Worm (Caenorhabditis elegans) whole organism, early embryonic: ENCODE results near the gene nhr-117.

ENCODE experiments used
- aly-1 ChIP-seq: sonication (generic microtip); optimal IDR thresholded peaks from 2 replicates; lab custom pipeline; 2016; ENCODE audit warnings: missing genetic modification characterization, missing compliant biosample characterization
- ama-1 ChIP-seq: fragments of 150-350 bp; optimal IDR thresholded peaks from 2 replicates; lab custom pipeline; 2014
- ceh-13 ChIP-seq: fragments of 200-800 bp; sonication (Bioruptor generic); optimal IDR thresholded peaks from 2 replicates; lab custom pipeline; 2018; ENCODE audit warnings: mild to moderate bottlenecking, missing genetic modification characterization, missing compliant biosample characterization
- ceh-36 ChIP-seq: sonication (generic microtip); optimal IDR thresholded peaks from 2 replicates; lab custom pipeline; 2016; ENCODE audit warnings: missing genetic modification characterization, inconsistent platforms, missing compliant biosample characterization
- ets-7 ChIP-seq: sonication (generic microtip); optimal IDR thresholded peaks from 2 replicates; lab custom pipeline; 2016; ENCODE audit warnings: missing genotype, missing genetic modification characterization, missing compliant biosample characterization
- flt-1 ChIP-seq: fragments of 200-800 bp; sonication (Bioruptor generic); IDR thresholded peaks from 2 replicates; pipeline ENCODE4 v1.3.6; 2022; ENCODE audit warnings: missing genetic modification characterization, missing compliant biosample characterization
- pes-1 ChIP-seq: fragments of 200-800 bp; sonication (Bioruptor generic); IDR thresholded peaks from 2 replicates; pipeline ENCODE4 v1.3.6; 2022; ENCODE audit warnings: missing genetic modification reagents, missing genetic modification characterization, missing compliant biosample characterization
- sea-1 ChIP-seq: fragments of 200-800 bp; sonication (Bioruptor generic); conservative IDR thresholded peaks from 2 replicates; pipeline ENCODE4 v1.3.6; 2022; ENCODE audit warnings: missing genetic modification characterization, missing compliant biosample characterization
- tbx-11 ChIP-seq: fragments of 200-800 bp; sonication (Bioruptor generic); IDR thresholded peaks from 2 replicates; pipeline ENCODE4 v1.3.6; 2022; ENCODE audit warnings: missing genetic modification characterization, missing compliant biosample characterization
- tra-4 ChIP-seq: sonication (generic microtip); optimal IDR thresholded peaks from 2 replicates; lab custom pipeline; 2017; ENCODE audit warnings: missing genetic modification characterization, missing compliant biosample characterization

- TF ChIP-seq tra-4 (tag; lab: Kevin White, UChicago), result no peak
- TF ChIP-seq aly-1 (tag; lab: Kevin White, UChicago), result no peak
- TF ChIP-seq ceh-36, result no peak
- TF ChIP-seq ceh-13 (GFP tag; lab: Kevin White, UChicago), result no peak
- TF ChIP-seq sea-1, result no peak
- TF ChIP-seq ama-1 (lab: Kevin White, UChicago), result no peak
- no peak for TF ChIP-seq tbx-11 (GFP tag; lab: Robert Waterston, UW)
- no peak for TF ChIP-seq flt-1 (GFP tag; lab: Robert Waterston, UW)
- TF ChIP-seq ets-7, result no peak
- TF ChIP-seq pes-1 (GFP tag; lab: Robert Waterston, UW), result no peak
These were observed 46.9 kb upstream of the nhr-117 start, which contains the start of gene irld-42 for ce11 chrV:1668216-1668615.
